Fruit fly (Drosophila melanogaster): ENCODE results near the gene Or85f.
A peak's percentile ranks its signal among the peaks of the same experiment; 100 is the strongest.

Or85f gene

DNA sequence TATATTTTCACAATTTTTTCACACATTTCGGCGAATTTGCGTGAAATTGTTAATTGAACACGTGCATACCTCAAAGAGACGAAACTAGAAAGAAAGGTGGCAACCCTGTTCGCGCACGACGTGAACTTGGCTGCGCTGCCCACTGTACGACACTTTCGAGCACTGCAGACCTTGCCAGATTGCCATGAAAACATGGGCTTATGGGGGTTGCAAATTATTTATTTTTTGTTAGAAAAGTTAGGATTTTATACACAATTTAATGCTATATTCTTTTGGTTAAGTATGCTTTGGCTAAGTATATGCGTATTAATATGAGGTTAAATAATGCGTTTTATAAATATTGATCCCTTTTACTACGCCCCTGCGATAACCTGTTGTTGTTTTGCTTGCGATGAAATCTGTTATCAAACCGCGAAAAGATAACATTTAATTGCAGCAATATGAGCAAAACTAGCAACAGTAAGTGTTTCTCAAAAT is 3.2 kb downstream of the Or85f start, which contains the start of the genes RpL34b and CG8132 (continued):
- peak; percentile 97 for TF ChIP-seq Ptx1 (GFP tag; IDR thresholded peaks at IDR 0.05)
- peak; percentile 93 for TF ChIP-seq CG17186 (GFP tag; optimal IDR thresholded peaks at IDR 0.05)
- TF ChIP-seq tin (GFP tag; optimal IDR thresholded peaks at IDR 0.05), result peak; percentile 95
- peak; percentile 94 for TF ChIP-seq CG2199 (GFP tag; IDR thresholded peaks at IDR 0.05)
- TF ChIP-seq fd96Cb (tag; optimal IDR thresholded peaks at IDR 0.05), result peak; percentile 90
- peak; percentile 86 for TF ChIP-seq Six4 (GFP tag; optimal IDR thresholded peaks at IDR 0.05)
- peak; percentile 98 for TF ChIP-seq NC2β (GFP tag; optimal IDR thresholded peaks at IDR 0.05)
- TF ChIP-seq vvl (GFP tag; IDR thresholded peaks at IDR 0.05), result peak; percentile 98
- peak; percentile 99 for TF ChIP-seq CG10267 (tag; optimal IDR thresholded peaks at IDR 0.05)
- TF ChIP-seq crol (GFP tag; IDR thresholded peaks at IDR 0.05), result no peak; the same call in 1 of the 2 replicates
- TF ChIP-seq HHEX (GFP tag; optimal IDR thresholded peaks at IDR 0.05), result peak; percentile 96
- TF ChIP-seq Ets65A (GFP tag), result peak; percentile 100
- TF ChIP-seq ase (GFP tag; IDR thresholded peaks at IDR 0.05), result peak; percentile 94
- peak; percentile 97 for TF ChIP-seq shn (GFP tag; optimal IDR thresholded peaks at IDR 0.05)
- peak; percentile 19; the same call in 1 of the 3 replicates for TF ChIP-seq HLH4C (GFP tag; IDR thresholded peaks at IDR 0.05; ENCODE audit: partially characterized antibody)
- peak; percentile 90 for TF ChIP-seq nom (GFP tag; optimal IDR thresholded peaks at IDR 0.05)
- peak; percentile 90 for TF ChIP-seq CG2889 (GFP tag; IDR thresholded peaks at IDR 0.05)
- TF ChIP-seq peb (GFP tag; IDR thresholded peaks at IDR 0.05), result peak; percentile 90
- peak; percentile 92 for TF ChIP-seq kay (GFP tag; optimal IDR thresholded peaks at IDR 0.05)
- TF ChIP-seq pzg (GFP tag; optimal IDR thresholded peaks at IDR 0.05), result peak; percentile 97
- TF ChIP-seq sug (tag; optimal IDR thresholded peaks at IDR 0.05), result peak; percentile 97
- peak; percentile 91 for TF ChIP-seq dmrt99B (tag; optimal IDR thresholded peaks at IDR 0.05)
- TF ChIP-seq CG17912 (GFP tag; optimal IDR thresholded peaks at IDR 0.05), result peak; percentile 98
- peak; percentile 17 for TF ChIP-seq TFAM (GFP tag; optimal IDR thresholded peaks at IDR 0.05)
- peak; percentile 93 for TF ChIP-seq stc (GFP tag; IDR thresholded peaks at IDR 0.05)
- peak; percentile 96 for TF ChIP-seq Chrac-16 (GFP tag; optimal IDR thresholded peaks at IDR 0.05)
- peak; percentile 80 for TF ChIP-seq wor (GFP tag; IDR thresholded peaks at IDR 0.05)
- TF ChIP-seq CG33213 (GFP tag; optimal IDR thresholded peaks at IDR 0.05), result peak; percentile 97
- TF ChIP-seq kni (GFP tag; optimal IDR thresholded peaks at IDR 0.05), result peak; percentile 96
- TF ChIP-seq Stat92E (GFP tag; optimal IDR thresholded peaks at IDR 0.05), result peak in 1 of 3 experiments; percentile 73
- TF ChIP-seq CrebB (tag; optimal IDR thresholded peaks at IDR 0.05), result peak; percentile 94
- TF ChIP-seq bigmax (GFP tag; optimal IDR thresholded peaks at IDR 0.05), result peak; percentile 75
- peak; percentile 87 for TF ChIP-seq CG18011 (GFP tag; optimal IDR thresholded peaks at IDR 0.05)
- TF ChIP-seq CG4854 (GFP tag; optimal IDR thresholded peaks at IDR 0.05), result peak; percentile 95
- TF ChIP-seq pho (GFP tag; optimal IDR thresholded peaks at IDR 0.05), result peak; percentile 97
- TF ChIP-seq pros (GFP tag; optimal IDR thresholded peaks at IDR 0.05), result peak; percentile 53
- peak; percentile 83 for TF ChIP-seq CG16779 (GFP tag; IDR thresholded peaks at IDR 0.05)
- TF ChIP-seq CG10431 (GFP tag; optimal IDR thresholded peaks at IDR 0.05), result peak; percentile 93
- TF ChIP-seq CG8765 (GFP tag; IDR thresholded peaks at IDR 0.05), result peak; percentile 89
- peak; percentile 95 for TF ChIP-seq CG12744 (GFP tag; optimal IDR thresholded peaks at IDR 0.05)
- peak; percentile 99 for TF ChIP-seq CG12659 (GFP tag; optimal IDR thresholded peaks at IDR 0.05)
- TF ChIP-seq gcm (GFP tag; optimal IDR thresholded peaks at IDR 0.05), result peak; percentile 96
- peak; percentile 89 for TF ChIP-seq CG3726 (GFP tag; IDR thresholded peaks at IDR 0.05)
- peak; percentile 95 for TF ChIP-seq CG16815 (GFP tag; optimal IDR thresholded peaks at IDR 0.05)
- TF ChIP-seq fd64A (GFP tag; optimal IDR thresholded peaks at IDR 0.05), result peak; percentile 85
- TF ChIP-seq CG14441 (GFP tag; IDR thresholded peaks at IDR 0.05), result peak; percentile 95
- TF ChIP-seq Ssrp (tag; optimal IDR thresholded peaks at IDR 0.05), result peak; percentile 93
- peak; percentile 96 for TF ChIP-seq CG12299 (tag; optimal IDR thresholded peaks at IDR 0.05)
- peak; percentile 90 for TF ChIP-seq CG6683 (GFP tag; optimal IDR thresholded peaks at IDR 0.05)
- TF ChIP-seq btn (GFP tag; optimal IDR thresholded peaks at IDR 0.05), result peak; percentile 55
